Worm (Caenorhabditis elegans) whole organism, early embryonic: ENCODE data around the gene ZK675.4.

Experiments
- B0310.2 ChIP-seq: sonication (generic microtip); optimal IDR thresholded peaks from 2 replicates; lab custom pipeline; 2016; ENCODE audit warnings: mild to moderate bottlenecking, missing genetic modification characterization, missing compliant biosample characterization
- F13C5.2 ChIP-seq: sonication (generic microtip); optimal IDR thresholded peaks from 2 replicates; lab custom pipeline; 2017; ENCODE audit warnings: mild to moderate bottlenecking, missing genetic modification characterization, inconsistent platforms, missing compliant biosample characterization
- aly-1 ChIP-seq: sonication (generic microtip); optimal IDR thresholded peaks from 2 replicates; lab custom pipeline; 2016; ENCODE audit warnings: missing genetic modification characterization, missing compliant biosample characterization
- ama-1 ChIP-seq: fragments of 150-350 bp; optimal IDR thresholded peaks from 2 replicates; lab custom pipeline; 2014
- ceh-13 ChIP-seq: fragments of 200-800 bp; sonication (Bioruptor generic); optimal IDR thresholded peaks from 2 replicates; lab custom pipeline; 2018; ENCODE audit warnings: mild to moderate bottlenecking, missing genetic modification characterization, missing compliant biosample characterization
- ceh-36 ChIP-seq: sonication (generic microtip); optimal IDR thresholded peaks from 2 replicates; lab custom pipeline; 2016; ENCODE audit warnings: missing genetic modification characterization, inconsistent platforms, missing compliant biosample characterization
- ets-7 ChIP-seq: sonication (generic microtip); optimal IDR thresholded peaks from 2 replicates; lab custom pipeline; 2016; ENCODE audit warnings: missing genotype, missing genetic modification characterization, missing compliant biosample characterization
- flt-1 ChIP-seq: fragments of 200-800 bp; sonication (Bioruptor generic); IDR thresholded peaks from 2 replicates; pipeline ENCODE4 v1.3.6; 2022; ENCODE audit warnings: missing genetic modification characterization, missing compliant biosample characterization
- hmbx-1 ChIP-seq: sonication (generic microtip); optimal IDR thresholded peaks from 2 replicates; lab custom pipeline; 2016; ENCODE audit warnings: mild to moderate bottlenecking, missing genetic modification characterization, missing compliant biosample characterization
- hmg-4 ChIP-seq: fragments of 200-800 bp; sonication (Bioruptor generic); optimal IDR thresholded peaks from 2 replicates; lab custom pipeline; 2018; ENCODE audit warnings: mild to moderate bottlenecking, missing genetic modification characterization, missing compliant biosample characterization
- hnd-1 ChIP-seq: sonication (generic microtip); optimal IDR thresholded peaks from 2 replicates; lab custom pipeline; 2016; ENCODE audit warnings: missing genetic modification characterization, missing compliant biosample characterization
- pes-1 ChIP-seq: fragments of 200-800 bp; sonication (Bioruptor generic); IDR thresholded peaks from 2 replicates; pipeline ENCODE4 v1.3.6; 2022; ENCODE audit warnings: missing genetic modification reagents, missing genetic modification characterization, missing compliant biosample characterization
- scrt-1 ChIP-seq: fragments of 200-800 bp; sonication (Bioruptor generic); IDR thresholded peaks from 2 replicates; pipeline ENCODE4 v1.3.6; 2022; ENCODE audit warnings: missing genetic modification characterization, missing compliant biosample characterization
- sea-1 ChIP-seq: fragments of 200-800 bp; sonication (Bioruptor generic); conservative IDR thresholded peaks from 2 replicates; pipeline ENCODE4 v1.3.6; 2022; ENCODE audit warnings: missing genetic modification characterization, missing compliant biosample characterization
- tbx-11 ChIP-seq: fragments of 200-800 bp; sonication (Bioruptor generic); IDR thresholded peaks from 2 replicates; pipeline ENCODE4 v1.3.6; 2022; ENCODE audit warnings: missing genetic modification characterization, missing compliant biosample characterization
- tbx-37 ChIP-seq: fragments of 200-800 bp; sonication (Bioruptor generic); conservative IDR thresholded peaks from 2 replicates; pipeline ENCODE4 v1.3.6; 2022; ENCODE audit warnings: missing genetic modification reagents, missing genetic modification characterization, missing compliant biosample characterization
- tra-4 ChIP-seq: sonication (generic microtip); optimal IDR thresholded peaks from 2 replicates; lab custom pipeline; 2017; ENCODE audit warnings: missing genetic modification characterization, missing compliant biosample characterization

Gene ZK675.4

ce11 chrII:7889321-7889720 is 21.8 kb upstream of the ZK675.4 start:
- TF ChIP-seq ceh-36 (tag; lab: Kevin White, UChicago) (no peak), aly-1 (tag; lab: Kevin White, UChicago) (no peak), ama-1 (no peak), tbx-37 (GFP tag; lab: Robert Waterston, UW) (no peak), tbx-11 (GFP tag; lab: Robert Waterston, UW) (no peak), ets-7 (tag; lab: Kevin White, UChicago) (no peak), sea-1 (no peak), scrt-1 (GFP tag; lab: Robert Waterston, UW) (no peak)

- TF ChIP-seq hnd-1 (tag; lab: Kevin White, UChicago) (no peak), tra-4 (tag; lab: Kevin White, UChicago) (no peak), ets-7 (tag; lab: Kevin White, UChicago) (no peak), sea-1 (no peak), F13C5.2 (no peak), flt-1 (GFP tag; lab: Robert Waterston, UW) (no peak)
Observed at ce11 chrII:7891869-7892615, 19.1 kb upstream of the ZK675.4 start.

- TF ChIP-seq aly-1 (tag; lab: Kevin White, UChicago) (no peak), B0310.2 (tag; lab: Kevin White, UChicago) (no peak), pes-1 (GFP tag; lab: Robert Waterston, UW) (no peak), ets-7 (tag; lab: Kevin White, UChicago) (no peak), flt-1 (GFP tag; lab: Robert Waterston, UW) (no peak)
Observed at ce11 chrII:7892761-7893272, 18.3 kb upstream of the ZK675.4 start, which contains the start of gene ptc-1. ptc-1 (plus strand) TSS chrII:7893222.

- TF ChIP-seq sea-1 (no peak), ets-7 (tag; lab: Kevin White, UChicago) (no peak), B0310.2 (tag; lab: Kevin White, UChicago) (no peak), hmbx-1 (tag; lab: Kevin White, UChicago) (no peak), tbx-11 (GFP tag; lab: Robert Waterston, UW) (no peak), tra-4 (tag; lab: Kevin White, UChicago) (no peak), F13C5.2 (no peak), pes-1 (GFP tag; lab: Robert Waterston, UW) (no peak), aly-1 (tag; lab: Kevin White, UChicago) (no peak), ceh-36 (tag; lab: Kevin White, UChicago) (no peak)
Observed at ce11 chrII:7893648-7894047, 17.5 kb upstream of the ZK675.4 start.

ce11 chrII:7895190-7895589 is 15.9 kb upstream of the ZK675.4 start:
- TF ChIP-seq ama-1 = no peak
- TF ChIP-seq B0310.2 (tag; lab: Kevin White, UChicago) = no peak
- no peak for TF ChIP-seq tbx-37 (GFP tag; lab: Robert Waterston, UW)
- TF ChIP-seq hmg-4 = no peak
- no peak for TF ChIP-seq hmbx-1 (tag; lab: Kevin White, UChicago)
- no peak for TF ChIP-seq tra-4 (tag; lab: Kevin White, UChicago)
- no peak for TF ChIP-seq aly-1 (tag; lab: Kevin White, UChicago)
- no peak for TF ChIP-seq hnd-1 (tag; lab: Kevin White, UChicago)
- TF ChIP-seq scrt-1 (GFP tag; lab: Robert Waterston, UW) = no peak
- TF ChIP-seq tbx-11 (GFP tag; lab: Robert Waterston, UW) = no peak
- no peak for TF ChIP-seq ceh-13 (GFP tag; lab: Kevin White, UChicago)
- no peak for TF ChIP-seq flt-1 (GFP tag; lab: Robert Waterston, UW)
- no peak for TF ChIP-seq sea-1

ce11 chrII:7900190-7900672 is 10.9 kb upstream of the ZK675.4 start, which contains the start of gene rev-1:
rev-1 (plus strand) TSS chrII:7900622.
- TF ChIP-seq flt-1 (GFP tag; lab: Robert Waterston, UW) (no peak), hmbx-1 (tag; lab: Kevin White, UChicago) (no peak), scrt-1 (GFP tag; lab: Robert Waterston, UW) (no peak), ceh-36 (tag; lab: Kevin White, UChicago) (no peak), tbx-11 (GFP tag; lab: Robert Waterston, UW) (no peak), ets-7 (tag; lab: Kevin White, UChicago) (no peak), pes-1 (GFP tag; lab: Robert Waterston, UW) (no peak), ama-1 (no peak), F13C5.2 (no peak), tbx-37 (GFP tag; lab: Robert Waterston, UW) (no peak), hmg-4 (no peak), sea-1 (no peak), B0310.2 (tag; lab: Kevin White, UChicago) (no peak), ceh-13 (GFP tag; lab: Kevin White, UChicago) (no peak), hnd-1 (tag; lab: Kevin White, UChicago) (no peak), tra-4 (tag; lab: Kevin White, UChicago) (no peak), aly-1 (tag; lab: Kevin White, UChicago) (no peak)

ce11 chrII:7900762-7901161 is 10.4 kb upstream of the ZK675.4 start:
- TF ChIP-seq ets-7 (tag; lab: Kevin White, UChicago) = no peak
- no peak for TF ChIP-seq flt-1 (GFP tag; lab: Robert Waterston, UW)
- TF ChIP-seq B0310.2 (tag; lab: Kevin White, UChicago) = no peak
